Worm (Caenorhabditis elegans) whole organism, L1 larva: ENCODE results near the gene clec-136.

Experiments
- C34B4.2 ChIP-seq: sonication (generic microtip); optimal IDR thresholded peaks from 2 replicates; lab custom pipeline; 2017; ENCODE audit warnings: mild to moderate bottlenecking, missing genetic modification characterization, missing compliant biosample characterization
- aly-2 ChIP-seq: fragments of 150-350 bp; optimal IDR thresholded peaks from 2 replicates; lab custom pipeline; 2014; ENCODE audit warnings: missing biosample characterization, missing genetic modification characterization
- ceh-63 ChIP-seq: fragments of 200-800 bp; sonication (Bioruptor generic); optimal IDR thresholded peaks from 2 replicates; lab custom pipeline; 2018; ENCODE audit warnings: mild to moderate bottlenecking, missing genetic modification characterization, missing compliant biosample characterization
- ceh-8 ChIP-seq: fragments of 200-800 bp; sonication (Bioruptor generic); optimal IDR thresholded peaks from 2 replicates; lab custom pipeline; 2018; ENCODE audit warnings: mild to moderate bottlenecking, missing genetic modification characterization, moderate library complexity, missing compliant biosample characterization
- ceh-88 ChIP-seq: fragments of 200-800 bp; sonication (Bioruptor generic); IDR thresholded peaks from 2 replicates; pipeline ENCODE4 v1.3.6; 2022; ENCODE audit warnings: missing genetic modification characterization, missing compliant biosample characterization
- ceh-90 ChIP-seq: sonication (generic microtip); optimal IDR thresholded peaks from 2 replicates; lab custom pipeline; 2016; ENCODE audit warnings: missing genetic modification characterization, missing compliant biosample characterization
- dsc-1 ChIP-seq: sonication (generic microtip); optimal IDR thresholded peaks from 2 replicates; lab custom pipeline; 2016; ENCODE audit warnings: mild to moderate bottlenecking, missing genetic modification characterization, missing compliant biosample characterization
- efl-1 ChIP-seq, 4 experiments: fragments of 150-350 bp; optimal IDR thresholded peaks in 3 of 4; peaks in 1 of 4; 1 replicate in 1 of 4; 2 replicates in 3 of 4; lab custom pipeline; 2014; ENCODE audit warnings: missing biosample characterization in 2 of 4, missing genetic modification characterization in 2 of 4, missing genetic modification reagents in 2 of 4
- elt-2 ChIP-seq: sonication (generic microtip); optimal IDR thresholded peaks from 2 replicates; lab custom pipeline; 2016; ENCODE audit warnings: missing genetic modification characterization, mild to moderate bottlenecking, inconsistent platforms, missing compliant biosample characterization, missing genetic modification reagents
- fkh-4 ChIP-seq: sonication (generic microtip); optimal IDR thresholded peaks from 2 replicates; lab custom pipeline; 2016; ENCODE audit warnings: missing compliant biosample characterization, missing genetic modification characterization, borderline replicate concordance
- grh-1 ChIP-seq: fragments of 200-800 bp; sonication (Bioruptor generic); IDR thresholded peaks from 2 replicates; pipeline ENCODE4 v1.3.6; 2022; ENCODE audit warnings: missing genetic modification reagents, missing genetic modification characterization, missing compliant biosample characterization
- hlh-17 ChIP-seq: fragments of 200-800 bp; sonication (Bioruptor generic); optimal IDR thresholded peaks from 2 replicates; lab custom pipeline; 2018; ENCODE audit warnings: missing genetic modification characterization, mild to moderate bottlenecking, missing compliant biosample characterization, moderate library complexity, borderline replicate concordance
- isw-1 ChIP-seq: fragments of 200-800 bp; sonication (Bioruptor generic); IDR thresholded peaks from 2 replicates; pipeline ENCODE4 v1.3.6; 2022; ENCODE audit warnings: missing genetic modification characterization, missing compliant biosample characterization
- jun-1 ChIP-seq: fragments of 150-350 bp; optimal IDR thresholded peaks from 2 replicates; lab custom pipeline; 2014; ENCODE audit warnings: missing biosample characterization, missing genetic modification reagents, missing genetic modification characterization
- lin-13 ChIP-seq: fragments of 150-350 bp; optimal IDR thresholded peaks from 2 replicates; lab custom pipeline; 2014; ENCODE audit warnings: missing biosample characterization, missing genetic modification reagents, missing genetic modification characterization
- lin-14 ChIP-seq: fragments of 200-800 bp; sonication (Bioruptor generic); optimal IDR thresholded peaks from 2 replicates; lab custom pipeline; 2018; ENCODE audit warnings: mild to moderate bottlenecking, missing genetic modification characterization, moderate library complexity, missing compliant biosample characterization
- lin-35 ChIP-seq, 2 experiments: fragments of 150-350 bp; optimal IDR thresholded peaks; 2 replicates each; lab custom pipeline; 2014; ENCODE audit warnings: missing biosample characterization in 2 of 2, missing genetic modification characterization in 2 of 2, missing genetic modification reagents in 2 of 2
- lir-3 ChIP-seq: sonication (generic microtip); optimal IDR thresholded peaks from 2 replicates; lab custom pipeline; 2016; ENCODE audit warnings: mild to moderate bottlenecking, missing genetic modification characterization, moderate library complexity, missing compliant biosample characterization; ENCODE audit not compliant: poor library complexity
- lsy-2 ChIP-seq, 2 experiments: fragments of 150-350 bp; optimal IDR thresholded peaks; 2 replicates each; lab custom pipeline; 2014; ENCODE audit warnings: missing biosample characterization in 2 of 2, missing genetic modification characterization in 2 of 2
- mab-9 ChIP-seq: fragments of 200-800 bp; sonication (Bioruptor generic); IDR thresholded peaks from 2 replicates; pipeline ENCODE4 v1.3.6; 2022; ENCODE audit warnings: missing genetic modification reagents, missing genetic modification characterization, missing compliant biosample characterization
- mef-2 ChIP-seq: fragments of 150-350 bp; optimal IDR thresholded peaks from 2 replicates; lab custom pipeline; 2014; ENCODE audit warnings: missing biosample characterization, missing genetic modification characterization
- nhr-11 ChIP-seq: fragments of 150-350 bp; optimal IDR thresholded peaks from 2 replicates; lab custom pipeline; 2014; ENCODE audit warnings: missing biosample characterization, missing genetic modification characterization
- nhr-28 ChIP-seq: fragments of 150-350 bp; optimal IDR thresholded peaks from 2 replicates; lab custom pipeline; 2014; ENCODE audit warnings: missing biosample characterization, missing genetic modification characterization
- nhr-71 ChIP-seq: sonication (generic microtip); optimal IDR thresholded peaks from 2 replicates; lab custom pipeline; 2016; ENCODE audit warnings: mild to moderate bottlenecking, missing genetic modification characterization, moderate library complexity, missing compliant biosample characterization
- nhr-76 ChIP-seq: sonication (generic microtip); optimal IDR thresholded peaks from 2 replicates; lab custom pipeline; 2017; ENCODE audit warnings: missing biosample characterization, missing genetic modification characterization
- nhr-77 ChIP-seq: fragments of 150-350 bp; optimal IDR thresholded peaks from 2 replicates; lab custom pipeline; 2014; ENCODE audit warnings: missing biosample characterization, missing genetic modification characterization
- nhr-84 ChIP-seq: sonication (generic microtip); optimal IDR thresholded peaks from 2 replicates; lab custom pipeline; 2017; ENCODE audit warnings: missing biosample characterization, missing genetic modification characterization
- snu-23 ChIP-seq: sonication (generic microtip); optimal IDR thresholded peaks from 2 replicates; lab custom pipeline; 2016; ENCODE audit warnings: missing genetic modification characterization, missing compliant biosample characterization
- sox-4 ChIP-seq: sonication (generic microtip); optimal IDR thresholded peaks from 2 replicates; lab custom pipeline; 2016; ENCODE audit warnings: missing genetic modification characterization, missing compliant biosample characterization
- sup-37 ChIP-seq: fragments of 200-800 bp; sonication (Bioruptor generic); optimal IDR thresholded peaks from 2 replicates; lab custom pipeline; 2018; ENCODE audit warnings: mild to moderate bottlenecking, missing genetic modification characterization, missing compliant biosample characterization
- swsn-7 ChIP-seq: sonication (generic microtip); optimal IDR thresholded peaks from 2 replicates; lab custom pipeline; 2016; ENCODE audit warnings: missing genetic modification characterization, missing compliant biosample characterization
- unc-62 ChIP-seq: fragments of 150-350 bp; optimal IDR thresholded peaks from 2 replicates; lab custom pipeline; 2014; ENCODE audit warnings: missing biosample characterization, missing genetic modification reagents, missing genetic modification characterization
- vab-15 ChIP-seq: sonication (generic microtip); optimal IDR thresholded peaks from 2 replicates; lab custom pipeline; 2017; ENCODE audit warnings: missing genotype, mild to moderate bottlenecking, missing genetic modification characterization, missing compliant biosample characterization
- zag-1 ChIP-seq: fragments of 150-350 bp; optimal IDR thresholded peaks from 2 replicates; lab custom pipeline; 2014; ENCODE audit warnings: missing biosample characterization, missing genetic modification characterization
- zip-4 ChIP-seq: fragments of 200-800 bp; sonication (Bioruptor generic); optimal IDR thresholded peaks from 2 replicates; lab custom pipeline; 2018; ENCODE audit warnings: mild to moderate bottlenecking, missing genetic modification characterization, moderate library complexity, missing compliant biosample characterization
- ztf-4 ChIP-seq: fragments of 150-350 bp; optimal IDR thresholded peaks from 2 replicates; lab custom pipeline; 2014; ENCODE audit warnings: missing biosample characterization, missing genetic modification characterization

Gene clec-136

ce11 chrII:4616443-4616842 is at the start of gene clec-136:
Gene clec-136, minus strand, starts transcription at chrII:4616543.
- TF ChIP-seq lin-13 (GFP tag; lab: Kevin White, UChicago) (no peak), ceh-63 (GFP tag; lab: Kevin White, UChicago) (no peak), efl-1 (optimal IDR thresholded peaks at IDR 0.05; lab: Kevin White, UChicago) (no peak), efl-1 (GFP tag; optimal IDR thresholded peaks at IDR 0.05 in 1 of 2; lab: Kevin White, UChicago) (no peak), zip-4 (GFP tag; lab: Kevin White, UChicago) (no peak)

DNA sequence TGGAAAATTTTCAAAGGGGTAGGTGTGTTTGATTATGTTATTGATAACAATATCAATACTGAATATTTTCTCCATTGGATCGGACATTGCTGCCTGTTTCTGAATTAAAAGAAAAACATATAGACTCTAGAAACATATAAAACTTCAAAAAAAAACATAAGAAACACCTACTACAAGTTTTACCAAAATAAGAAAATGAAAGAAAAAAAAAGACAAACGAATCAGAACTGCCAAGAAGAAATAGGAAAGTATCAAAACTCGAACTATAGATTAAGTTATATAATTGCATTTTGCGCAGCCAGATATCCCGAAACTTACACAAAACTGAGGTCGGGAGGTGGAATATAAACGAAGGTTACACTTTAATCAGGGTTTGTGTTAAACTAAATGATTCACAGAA is 49.0 kb upstream of the clec-136 start, which contains the start of gene T05A7.11:
Gene T05A7.11, minus strand, starts transcription at position 101 of the 400 bp plus-strand sequence.
- TF ChIP-seq efl-1 (optimal IDR thresholded peaks at IDR 0.05; lab: Kevin White, UChicago) (no peak), efl-1 (GFP tag; optimal IDR thresholded peaks at IDR 0.05 in 1 of 2; lab: Kevin White, UChicago) (peak in 1 of 2 experiments; percentile 68), lin-14 (GFP tag; lab: Kevin White, UChicago) (no peak)

ce11 chrII:4663186-4663585 is 46.8 kb upstream of the clec-136 start, which contains the start of gene T05A7.12:
Gene T05A7.12, minus strand, starts transcription at chrII:4663286.
- TF ChIP-seq aly-2 (tag; lab: Kevin White, UChicago) (no peak), ceh-8 (GFP tag; lab: Kevin White, UChicago) (peak; percentile 56), nhr-71 (tag; lab: Kevin White, UChicago) (no peak), nhr-77 (tag; lab: Kevin White, UChicago) (no peak), jun-1 (tag; lab: Kevin White, UChicago) (no peak)
- TF ChIP-seq, all 84 proteins: peak for 1

ce11 chrII:4661278-4661677 is 44.9 kb upstream of the clec-136 start, which contains the start of gene T05A7.13:
Gene T05A7.13, minus strand, starts transcription at chrII:4661378.
- TF ChIP-seq zag-1 (tag; lab: Kevin White, UChicago) (no peak), sox-4 (tag; lab: Kevin White, UChicago) (no peak), ceh-88 (GFP tag; lab: Robert Waterston, UW) (no peak), snu-23 (GFP tag; lab: Kevin White, UChicago) (no peak), vab-15 (tag; lab: Kevin White, UChicago) (no peak), C34B4.2 (no peak), hlh-17 (GFP tag; lab: Kevin White, UChicago) (no peak), lin-35 (GFP tag; optimal IDR thresholded peaks at IDR 0.05; lab: Kevin White, UChicago) (no peak), swsn-7 (no peak), jun-1 (tag; lab: Kevin White, UChicago) (no peak), nhr-76 (tag; lab: Kevin White, UChicago) (no peak), nhr-84 (no peak), nhr-71 (tag; lab: Kevin White, UChicago) (no peak), nhr-28 (tag; lab: Kevin White, UChicago) (no peak), mab-9 (GFP tag; lab: Robert Waterston, UW) (no peak), nhr-11 (tag; lab: Kevin White, UChicago) (no peak), lir-3 (tag; lab: Kevin White, UChicago) (no peak), sup-37 (GFP tag; lab: Kevin White, UChicago) (no peak)
- TF ChIP-seq, all 84 proteins: peak for 0

ce11 chrII:4658245-4658644 is 41.9 kb upstream of the clec-136 start:
- TF ChIP-seq elt-2 (tag; lab: Kevin White, UChicago) (no peak), dsc-1 (tag; lab: Kevin White, UChicago) (peak; percentile 91), fkh-4 (tag; lab: Kevin White, UChicago) (peak; percentile 67), unc-62 (GFP tag; lab: Kevin White, UChicago) (no peak)

ce11 chrII:4657370-4657769 is 41.0 kb upstream of the clec-136 start:
- TF ChIP-seq grh-1 (no peak), zip-4 (GFP tag; lab: Kevin White, UChicago) (no peak), mef-2 (tag; lab: Kevin White, UChicago) (no peak), ceh-90 (tag; lab: Kevin White, UChicago) (no peak), ztf-4 (no peak), lin-13 (GFP tag; lab: Kevin White, UChicago) (no peak), sup-37 (GFP tag; lab: Kevin White, UChicago) (no peak), lin-35 (GFP tag; optimal IDR thresholded peaks at IDR 0.05; lab: Kevin White, UChicago) (no peak), nhr-71 (tag; lab: Kevin White, UChicago) (no peak), nhr-11 (tag; lab: Kevin White, UChicago) (no peak), elt-2 (tag; lab: Kevin White, UChicago) (peak; percentile 80), lir-3 (tag; lab: Kevin White, UChicago) (no peak), lsy-2 (tag; optimal IDR thresholded peaks at IDR 0.05; lab: Kevin White, UChicago) (no peak), efl-1 (optimal IDR thresholded peaks at IDR 0.05; lab: Kevin White, UChicago) (no peak), efl-1 (GFP tag; optimal IDR thresholded peaks at IDR 0.05 in 1 of 2; lab: Kevin White, UChicago) (peak in 1 of 2 experiments; percentile 2), hlh-17 (GFP tag; lab: Kevin White, UChicago) (no peak), isw-1 (GFP tag; lab: Robert Waterston, UW) (no peak)
